Worm (Caenorhabditis elegans): ENCODE results near the gene Y39B6A.25.

- TF ChIP-seq flt-1 (GFP tag; IDR thresholded peaks at IDR 0.05) (no peak), T22C8.4 (GFP tag; IDR thresholded peaks at IDR 0.05) (no peak), tab-1 (GFP tag; IDR thresholded peaks at IDR 0.05) (no peak), klf-2 (GFP tag; conservative IDR thresholded peaks at IDR 0.05) (no peak), ztf-29 (GFP tag; IDR thresholded peaks at IDR 0.05) (no peak), cog-1 (tag; optimal IDR thresholded peaks at IDR 0.05) (no peak)
These were observed 25.2 kb upstream of the Y39B6A.25 start, which contains the start of gene Y39B6A.34 for ce11 chrV:19001016-19001415.

Data from whole organism, midembryonic.